Worm (Caenorhabditis elegans) whole organism, L4 larva: ENCODE results near the gene F09C8.1.

Source experiments
- dpl-1 ChIP-seq: fragments of 150-350 bp; optimal IDR thresholded peaks from 2 replicates; lab custom pipeline; 2014; ENCODE audit warnings: missing biosample characterization, missing genetic modification reagents, missing genetic modification characterization
- madf-5 ChIP-seq, 2 experiments: fragments of 200-800 bp; sonication (Bioruptor generic); IDR thresholded peaks; 2 replicates each; pipeline ENCODE4 v1.3.6; 2022; ENCODE audit warnings: missing compliant biosample characterization in 2 of 2, missing genetic modification characterization in 2 of 2
- nhr-11 ChIP-seq: fragments of 150-350 bp; optimal IDR thresholded peaks from 2 replicates; lab custom pipeline; 2014; ENCODE audit warnings: missing biosample characterization, missing genetic modification characterization
- nhr-237 ChIP-seq: sonication (generic microtip); optimal IDR thresholded peaks from 2 replicates; lab custom pipeline; 2017; ENCODE audit warnings: missing biosample characterization, missing genetic modification characterization
- pha-4 ChIP-seq, 2 experiments: fragments of 150-350 bp in 1 of 2; fragments of 200-800 bp in 1 of 2; sonication (Bioruptor generic) in 1 of 2; IDR thresholded peaks in 1 of 2; optimal IDR thresholded peaks in 1 of 2; 2 replicates each; pipeline versions ENCODE4 v1.3.6 to Lab custom; 2014 to 2022; ENCODE audit warnings: missing genetic modification characterization in 2 of 2, missing genetic modification reagents in 2 of 2, missing biosample characterization in 1 of 2, missing compliant biosample characterization in 1 of 2
- saeg-2 ChIP-seq: fragments of 200-800 bp; sonication (Bioruptor generic); IDR thresholded peaks from 2 replicates; pipeline ENCODE4 v1.3.6; 2022; ENCODE audit warnings: missing genetic modification reagents, missing genetic modification characterization, missing compliant biosample characterization
- sdz-12 ChIP-seq: fragments of 200-800 bp; sonication (Bioruptor generic); optimal IDR thresholded peaks from 2 replicates; lab custom pipeline; 2018; ENCODE audit warnings: mild to moderate bottlenecking, missing genetic modification characterization, missing compliant biosample characterization
- snpc-4 ChIP-seq: fragments of 150-350 bp; optimal IDR thresholded peaks from 2 replicates; lab custom pipeline; 2014; ENCODE audit warnings: missing biosample characterization, missing genetic modification characterization
- spr-1 ChIP-seq: sonication (generic microtip); optimal IDR thresholded peaks from 2 replicates; lab custom pipeline; 2016; ENCODE audit warnings: mild to moderate bottlenecking, missing genetic modification characterization, missing compliant biosample characterization
- tra-1 ChIP-seq: fragments of 200-800 bp; sonication (Bioruptor generic); IDR thresholded peaks from 2 replicates; pipeline ENCODE4 v1.3.6; 2022; ENCODE audit warnings: missing genetic modification reagents, missing genetic modification characterization, missing compliant biosample characterization
- unc-130 ChIP-seq: sonication (generic microtip); optimal IDR thresholded peaks from 2 replicates; lab custom pipeline; 2016; ENCODE audit warnings: missing genetic modification reagents, missing genetic modification characterization, missing compliant biosample characterization
- unc-62 ChIP-seq, 3 experiments: fragments of 150-350 bp in 1 of 3; sonication (generic microtip); optimal IDR thresholded peaks in 2 of 3; peaks in 1 of 3; 1 replicate in 1 of 3; 2 replicates in 2 of 3; lab custom pipeline; 2014 to 2017; ENCODE audit warnings: missing biosample characterization in 3 of 3, missing genetic modification characterization in 3 of 3, missing genetic modification reagents in 3 of 3, missing genotype in 1 of 3

DNA sequence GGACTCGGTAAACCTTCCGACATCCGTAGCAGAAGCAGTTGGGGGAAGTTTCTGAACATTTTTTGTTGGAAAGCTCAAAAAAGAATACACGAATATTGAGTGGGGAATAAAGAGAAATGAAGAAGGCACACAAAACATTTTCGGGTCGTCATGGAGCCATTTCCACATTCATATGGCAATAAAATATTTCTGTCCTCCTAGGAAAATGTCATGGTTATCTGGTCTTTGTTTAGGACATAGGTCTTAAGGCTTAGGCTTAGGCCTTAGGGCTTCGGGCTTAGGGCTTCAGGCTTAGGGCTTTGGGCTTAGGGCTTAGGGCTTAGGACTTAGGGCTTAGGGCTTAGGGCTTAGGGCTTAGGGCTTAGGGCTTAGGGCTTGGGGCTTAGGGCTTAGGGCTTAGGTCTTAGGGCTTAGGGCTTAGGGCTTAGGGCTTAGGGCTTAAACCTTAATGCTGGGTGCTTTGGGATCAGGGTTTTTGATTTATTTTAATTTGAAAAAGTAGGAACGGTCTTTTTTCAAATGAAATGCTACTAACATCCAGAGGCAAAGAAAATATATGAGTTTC, 36.0 kb upstream of the F09C8.1 start, which contains the start of gene R11.3:
- TF ChIP-seq unc-130: no peak
- TF ChIP-seq tra-1: no peak
- TF ChIP-seq dpl-1 (GFP tag; lab: Kevin White, UChicago): no peak
- TF ChIP-seq nhr-11 (tag; lab: Kevin White, UChicago): no peak
- no peak for TF ChIP-seq pha-4 (GFP tag; IDR thresholded peaks at IDR 0.05; lab: Robert Waterston, UW)
- no peak for TF ChIP-seq pha-4 (tag; optimal IDR thresholded peaks at IDR 0.05; lab: Kevin White, UChicago)
- TF ChIP-seq spr-1 (tag; lab: Kevin White, UChicago): no peak
- no peak for TF ChIP-seq unc-62 (GFP tag; optimal IDR thresholded peaks at IDR 0.05 in 1 of 2; lab: Kevin White, UChicago)
- no peak for TF ChIP-seq unc-62 (tag; optimal IDR thresholded peaks at IDR 0.05; lab: Kevin White, UChicago)
- TF ChIP-seq saeg-2: no peak
- no peak for TF ChIP-seq madf-5 (GFP tag; IDR thresholded peaks at IDR 0.05; lab: Robert Waterston, UW)
- no peak for TF ChIP-seq sdz-12
- TF ChIP-seq nhr-237 (tag; lab: Kevin White, UChicago): no peak
- no peak for TF ChIP-seq snpc-4
